Fruit fly (Drosophila melanogaster) whole organism, embryonic: ENCODE data around the gene CG11279.

Source experiments
- Bgb ChIP-seq: fragments of 200-800 bp; sonication (Bioruptor generic); IDR thresholded peaks from 2 replicates; pipeline ENCODE4 v1.3.6; 2022; ENCODE audit warnings: missing biosample characterization, missing genetic modification characterization; ENCODE audit not compliant: partially characterized antibody
- CG1024 ChIP-seq: fragments of 200-800 bp; sonication (Bioruptor generic); IDR thresholded peaks from 2 replicates; pipeline ENCODE4 v1.3.6; 2022; ENCODE audit warnings: missing biosample characterization, missing genetic modification characterization
- CG12071 ChIP-seq: fragments of 200-800 bp; sonication (Bioruptor generic); optimal IDR thresholded peaks from 3 replicates; lab custom pipeline; 2018; ENCODE audit warnings: missing biosample characterization, mild to moderate bottlenecking, missing genetic modification characterization
- CG13424 ChIP-seq: fragments of 200-800 bp; sonication (Bioruptor generic); optimal IDR thresholded peaks from 2 replicates; lab custom pipeline; 2019; ENCODE audit warnings: missing biosample characterization, mild to moderate bottlenecking, missing genetic modification characterization, moderate library complexity
- CG15479 ChIP-seq: fragments of 200-800 bp; sonication (Bioruptor generic); optimal IDR thresholded peaks from 3 replicates; lab custom pipeline; 2019; ENCODE audit warnings: missing biosample characterization, mild to moderate bottlenecking, missing genetic modification characterization, moderate library complexity
- CG1832 ChIP-seq: fragments of 200-800 bp; sonication (Bioruptor generic); optimal IDR thresholded peaks from 2 replicates; lab custom pipeline; 2017; ENCODE audit warnings: missing biosample characterization, mild to moderate bottlenecking, missing genetic modification characterization, inconsistent platforms
- ERR ChIP-seq: fragments of 200-800 bp; sonication (Bioruptor generic); optimal IDR thresholded peaks from 2 replicates; lab custom pipeline; 2016; ENCODE audit warnings: missing biosample characterization, missing genetic modification characterization
- emc ChIP-seq: fragments of 200-800 bp; sonication (Bioruptor generic); optimal IDR thresholded peaks from 2 replicates; lab custom pipeline; 2016; ENCODE audit warnings: missing biosample characterization, missing genetic modification characterization
- fd64A ChIP-seq: fragments of 200-800 bp; sonication (Bioruptor generic); optimal IDR thresholded peaks from 3 replicates; lab custom pipeline; 2018; ENCODE audit warnings: missing biosample characterization, mild to moderate bottlenecking, missing genetic modification characterization
- jigr1 ChIP-seq: fragments of 200-800 bp; sonication (Bioruptor generic); IDR thresholded peaks from 3 replicates; pipeline ENCODE4 v1.3.6; 2022; ENCODE audit warnings: missing biosample characterization, missing genetic modification characterization
- mld ChIP-seq: fragments of 200-800 bp; sonication (Bioruptor generic); IDR thresholded peaks from 3 replicates; pipeline ENCODE4 v1.3.6; 2022; ENCODE audit warnings: missing biosample characterization, missing genetic modification characterization; ENCODE audit not compliant: partially characterized antibody
- pan ChIP-seq, 4 experiments: fragments of >200 bp in 3 of 4; fragments of 200-800 bp in 1 of 4; sonication (Bioruptor generic) in 1 of 4; optimal IDR thresholded peaks in 3 of 4; IDR thresholded peaks in 1 of 4; 2 replicates each; pipeline versions ENCODE4 v1.3.6 to Lab custom; 2017 to 2022; ENCODE audit warnings: missing biosample characterization in 2 of 4, missing genetic modification characterization in 2 of 4, mixed read lengths in 1 of 4

dm6 chr3L:13062746-13063145 lies 16.0 kb downstream of the CG11279 start, which contains the start of gene CG34429:
- no peak for TF ChIP-seq ERR
- TF ChIP-seq CG13424 (tag; lab: Kevin White, UChicago) = no peak
- TF ChIP-seq Bgb (GFP tag; lab: Robert Waterston, UW) = no peak
- no peak for TF ChIP-seq fd64A
- TF ChIP-seq CG1024 (GFP tag; lab: Robert Waterston, UW) = no peak
- TF ChIP-seq emc = no peak
- no peak for TF ChIP-seq mld (GFP tag; lab: Robert Waterston, UW)
- TF ChIP-seq CG12071 = no peak
- no peak for TF ChIP-seq CG1832 (GFP tag; lab: Kevin White, UChicago)
- TF ChIP-seq jigr1 (GFP tag; lab: Robert Waterston, UW) = no peak
- no peak for TF ChIP-seq CG15479
- no peak for TF ChIP-seq pan (optimal IDR thresholded peaks at IDR 0.05; lab: Kevin White, UChicago)
- no peak for TF ChIP-seq pan (GFP tag; optimal IDR thresholded peaks at IDR 0.05 in 1 of 2, IDR thresholded peaks at IDR 0.05 in 1 of 2)
